Worm (Caenorhabditis elegans) whole organism, dauer: ENCODE results near the gene C16C10.8.

Source experiments
- unc-62 ChIP-seq: sonication (generic microtip); optimal IDR thresholded peaks from 2 replicates; lab custom pipeline; 2017; ENCODE audit warnings: missing biosample characterization, missing genetic modification reagents, missing genetic modification characterization

C16C10.8 gene

ce11 chrIII:4187845-4188244 is 23.9 kb upstream of the C16C10.8 start, which contains the start of gene R74.2:
R74.2 (plus strand) TSS chrIII:4188160.
- no peak for TF ChIP-seq unc-62 (GFP tag; lab: Kevin White, UChicago)

DNA sequence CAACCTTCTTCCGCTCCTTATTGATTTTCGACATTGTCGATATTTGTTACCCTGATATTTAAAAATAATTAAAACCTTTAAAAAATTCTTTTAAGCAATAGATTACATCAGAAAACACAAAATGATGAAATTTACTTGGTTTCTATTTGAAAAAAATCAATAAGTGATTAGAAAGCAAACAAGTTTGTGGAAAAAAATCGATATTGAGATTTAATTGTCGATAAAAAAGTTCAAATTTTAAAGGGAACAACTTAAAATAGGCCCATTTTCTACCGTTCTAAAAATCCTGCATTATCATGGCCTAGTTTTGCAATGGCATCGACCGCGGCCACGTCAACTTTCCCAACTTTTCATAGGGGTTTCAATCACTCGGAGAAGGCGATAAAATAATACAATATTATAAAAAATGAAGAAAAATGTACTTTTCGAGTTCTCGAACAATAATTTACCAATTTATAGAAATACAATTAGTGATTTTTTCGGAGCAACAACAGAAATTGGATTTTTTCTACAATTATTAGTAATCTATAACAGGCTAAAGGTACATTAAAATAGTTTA is 22.9 kb upstream of the C16C10.8 start, which contains the start of gene lars-1:
lars-1 (minus strand) TSS at position 51 of the 559 bp plus-strand sequence.
- TF ChIP-seq unc-62 (GFP tag; lab: Kevin White, UChicago) = no peak

DNA sequence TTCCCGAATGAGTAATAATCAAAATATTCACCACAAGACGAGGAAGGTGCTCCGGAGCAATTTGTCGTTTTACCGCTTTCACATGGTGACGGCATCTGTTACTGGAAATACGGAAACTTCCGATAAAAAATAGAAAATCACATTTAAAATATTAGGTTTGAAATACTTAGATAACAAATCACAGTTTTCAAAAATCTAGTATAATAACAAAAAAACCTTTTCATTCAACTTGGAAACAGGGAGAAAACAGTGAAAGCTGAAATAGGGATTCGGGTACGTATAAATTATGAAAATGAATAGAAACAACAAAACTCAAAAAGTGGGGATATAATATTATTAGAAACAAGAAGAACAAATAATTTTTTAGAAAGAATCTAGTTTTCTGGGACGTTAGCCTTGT is 17.4 kb upstream of the C16C10.8 start, which contains the start of gene C16C10.1:
C16C10.1 (minus strand) TSS at position 101 of the 400 bp plus-strand sequence.
- TF ChIP-seq unc-62 (GFP tag; lab: Kevin White, UChicago) = no peak

DNA sequence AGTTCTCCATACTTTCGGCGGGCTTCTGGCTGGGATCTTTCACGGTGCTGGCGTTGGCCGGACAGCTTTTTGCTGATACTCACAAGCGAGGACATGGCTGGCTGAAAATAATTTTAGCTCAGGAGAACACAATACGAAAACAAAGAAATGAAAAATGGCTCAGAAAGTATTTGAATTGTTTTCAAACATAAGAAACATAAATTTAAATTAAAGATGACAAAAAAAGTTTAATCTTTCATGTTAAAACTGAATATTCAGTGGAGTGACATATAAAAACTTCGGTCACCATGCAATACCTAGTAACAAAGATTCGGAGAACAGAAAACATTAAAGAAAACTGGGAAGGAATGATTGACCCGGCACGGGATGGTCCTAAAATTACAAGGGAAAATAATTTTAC is 14.6 kb upstream of the C16C10.8 start, which contains the start of gene C16C10.2:
C16C10.2 (minus strand) TSS at position 101 of the 400 bp plus-strand sequence.
- TF ChIP-seq unc-62 (GFP tag; lab: Kevin White, UChicago) = no peak

DNA sequence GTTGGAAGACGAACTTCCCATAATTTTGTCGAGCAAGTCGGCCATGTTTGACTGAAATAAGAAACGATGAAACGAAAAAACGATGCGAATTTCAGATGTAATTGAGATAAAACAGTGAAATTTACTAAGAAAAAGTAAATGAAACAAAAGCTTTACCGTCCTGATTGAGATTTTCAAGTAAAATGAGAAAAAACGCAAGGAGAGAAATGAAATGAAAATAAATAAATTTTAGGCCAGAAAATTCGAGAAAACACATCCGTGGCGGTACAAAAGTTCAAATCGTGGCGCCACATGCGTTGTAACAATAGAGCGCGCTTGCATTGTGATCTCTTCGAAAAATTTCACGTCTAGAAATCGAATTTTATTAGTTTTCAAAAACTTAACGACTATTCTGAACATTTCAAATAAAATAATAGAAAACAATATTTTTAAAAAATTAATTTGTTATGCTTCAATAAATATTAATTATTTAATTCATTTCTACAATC is 12.2 kb upstream of the C16C10.8 start, which contains the start of the genes hrde-1 and C16C10.13:
hrde-1 (minus strand) TSS at position 51 of the 488 bp plus-strand sequence.
C16C10.13 (plus strand) TSS at position 332 of the 488 bp plus-strand sequence.
- no peak for TF ChIP-seq unc-62 (GFP tag; lab: Kevin White, UChicago)

ce11 chrIII:4175489-4175888 is 11.5 kb upstream of the C16C10.8 start:
- no peak for TF ChIP-seq unc-62 (GFP tag; lab: Kevin White, UChicago)

DNA sequence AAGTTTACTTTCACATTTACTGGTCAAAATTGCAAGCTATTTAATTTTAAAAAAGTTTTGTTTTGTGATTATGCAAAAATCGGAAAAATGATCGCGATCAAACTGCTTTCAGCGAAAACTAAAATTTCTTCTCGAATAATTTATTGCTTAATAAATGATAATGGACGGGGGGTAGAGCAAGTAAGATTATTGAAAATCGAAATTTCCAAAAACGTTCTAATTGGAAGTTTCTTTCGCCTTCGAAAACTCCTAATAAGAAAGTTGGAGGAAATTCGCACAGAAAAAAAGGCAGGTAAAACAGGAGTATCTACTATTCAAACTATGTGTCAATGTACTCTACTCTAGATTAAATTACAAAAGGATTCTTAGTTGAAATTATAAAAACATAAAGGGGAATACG is 8.2 kb upstream of the C16C10.8 start:
- TF ChIP-seq unc-62 (GFP tag; lab: Kevin White, UChicago) = no peak

DNA sequence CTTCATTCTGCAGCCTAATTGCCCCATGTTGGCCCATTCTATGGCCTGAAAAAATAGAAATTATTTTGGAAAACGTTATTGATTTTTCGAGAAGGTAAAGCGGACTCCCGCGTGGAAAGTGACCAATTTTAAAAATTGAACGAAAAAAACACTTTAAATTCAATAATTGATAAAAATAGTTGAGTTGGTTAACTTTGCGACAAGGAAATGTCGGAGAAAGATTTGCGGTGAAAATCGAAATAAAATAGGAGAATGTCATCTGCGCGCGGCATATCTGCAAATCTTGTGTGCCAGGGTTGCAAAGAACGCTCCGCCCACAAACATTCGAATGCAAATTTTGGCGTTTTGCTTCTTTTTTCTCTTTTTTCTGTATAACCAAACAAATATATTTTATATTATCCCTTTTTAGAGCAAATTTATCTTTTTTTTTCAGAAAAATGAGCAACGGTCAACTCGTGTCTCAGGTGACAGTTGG is 7.0 kb upstream of the C16C10.8 start, which contains the start of the genes rnf-121 and C16C10.4:
rnf-121 (minus strand) TSS at position 51 of the 475 bp plus-strand sequence.
C16C10.4 (plus strand) TSS at position 434 of the 475 bp plus-strand sequence.
- TF ChIP-seq unc-62 (GFP tag; lab: Kevin White, UChicago) = no peak

ce11 chrIII:4168665-4169064 is 4.7 kb upstream of the C16C10.8 start, which contains the start of gene ccdc-55:
ccdc-55 (minus strand) TSS chrIII:4168765.
- no peak for TF ChIP-seq unc-62 (GFP tag; lab: Kevin White, UChicago)

ce11 chrIII:4166745-4167144 is 2.8 kb upstream of the C16C10.8 start, which contains the start of gene rnf-5:
rnf-5 (minus strand) TSS chrIII:4166845.
- TF ChIP-seq unc-62 (GFP tag; lab: Kevin White, UChicago) = no peak

DNA sequence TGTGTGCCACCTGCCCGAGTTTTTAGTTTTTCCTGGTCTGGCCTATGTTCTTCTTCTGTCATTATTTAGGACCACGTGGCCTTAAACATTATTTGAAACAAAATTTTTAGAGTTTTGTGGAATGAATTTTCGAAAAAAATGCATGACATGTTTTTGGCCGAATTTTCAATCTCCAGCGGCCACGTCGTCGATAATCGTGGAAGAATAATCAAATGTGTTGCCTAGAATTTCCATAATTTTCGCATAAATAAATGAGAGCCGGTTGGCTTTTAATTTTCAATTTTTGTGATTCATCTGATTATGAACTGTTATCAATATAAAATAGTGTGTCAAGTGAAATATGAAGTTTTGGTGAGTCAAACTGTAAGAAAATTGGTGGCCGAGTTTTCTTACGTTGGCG is 3.0 kb downstream of the C16C10.8 start, which contains the start of gene C01G12.16:
C01G12.16 (plus strand) TSS at position 301 of the 400 bp plus-strand sequence.
- TF ChIP-seq unc-62 (GFP tag; lab: Kevin White, UChicago) = no peak

- no peak for TF ChIP-seq unc-62 (GFP tag; lab: Kevin White, UChicago)
Measured at ce11 chrIII:4157298-4157697, 6.7 kb downstream of the C16C10.8 start, which contains the start of gene C16C10.9. C16C10.9 (minus strand) TSS chrIII:4157398.

DNA sequence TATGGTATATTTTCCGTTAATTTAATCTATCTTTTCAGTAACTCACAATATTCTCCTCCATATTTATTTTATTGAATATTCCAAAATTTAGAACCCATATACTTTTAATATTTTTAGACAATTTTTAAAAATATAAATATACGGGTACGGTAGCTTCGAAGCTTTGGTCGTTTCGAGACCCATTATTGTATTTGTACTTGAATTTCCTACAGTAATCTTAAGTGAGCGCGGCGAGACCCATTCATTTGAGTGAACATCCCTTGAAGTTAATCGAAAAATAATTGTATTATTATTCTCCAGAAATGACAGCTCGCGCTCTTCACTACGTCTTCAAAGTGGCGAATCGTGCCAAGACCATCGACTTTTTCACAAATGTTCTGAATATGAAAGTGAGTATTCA is 10.7 kb downstream of the C16C10.8 start, which contains the start of gene glod-4:
glod-4 (plus strand) TSS at position 301 of the 400 bp plus-strand sequence.
- no peak for TF ChIP-seq unc-62 (GFP tag; lab: Kevin White, UChicago)

ce11 chrIII:4152828-4153227 is 11.1 kb downstream of the C16C10.8 start:
- no peak for TF ChIP-seq unc-62 (GFP tag; lab: Kevin White, UChicago)

DNA sequence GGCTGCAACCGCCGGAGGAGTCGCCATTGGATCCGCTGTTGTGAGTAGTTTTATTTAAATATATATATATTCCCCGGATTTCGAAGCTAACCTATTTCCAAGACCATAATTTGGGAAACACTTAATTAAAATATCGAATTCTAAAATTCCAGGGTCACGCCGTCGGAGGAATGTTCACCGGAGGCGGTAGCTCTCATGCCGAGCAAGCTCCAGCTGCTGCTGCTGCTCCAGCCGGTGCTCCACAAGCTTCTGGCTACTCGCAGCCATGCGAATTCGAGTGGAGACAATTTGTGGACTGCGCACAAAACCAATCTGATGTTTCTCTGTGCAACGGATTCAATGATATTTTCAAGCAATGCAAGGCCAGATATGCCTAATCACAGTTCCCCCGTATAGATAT is 11.7 kb downstream of the C16C10.8 start:
- TF ChIP-seq unc-62 (GFP tag; lab: Kevin White, UChicago) = no peak

DNA sequence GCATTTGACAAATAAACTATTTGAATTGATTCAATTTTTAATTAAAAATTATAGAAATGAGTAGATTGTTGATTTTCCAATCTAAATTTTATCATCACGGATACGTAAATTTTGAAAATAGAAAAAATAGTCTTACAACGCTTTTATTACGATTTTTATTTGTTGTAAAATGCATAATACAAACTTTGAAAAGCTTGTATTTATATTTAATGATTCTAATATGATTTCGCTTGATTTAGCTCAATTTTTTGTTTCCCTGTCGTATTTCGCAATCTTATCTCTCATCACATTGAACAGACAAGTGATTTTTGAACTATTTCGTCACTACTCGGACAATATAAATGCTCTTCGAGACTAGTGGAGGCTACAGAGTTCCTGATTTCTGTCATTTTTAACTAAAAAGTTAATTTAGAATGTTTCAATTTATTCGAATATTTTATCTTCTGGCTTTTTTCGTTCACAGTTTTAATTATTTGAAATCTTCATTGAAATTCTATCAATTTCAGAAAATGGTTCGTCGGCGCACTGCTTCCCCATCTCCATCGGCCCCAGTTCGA is 12.3 kb downstream of the C16C10.8 start, which contains the start of the genes wht-3 and har-1:
wht-3 (minus strand) TSS at position 51 of the 557 bp plus-strand sequence.
har-1 (plus strand) TSS at position 507 of the 557 bp plus-strand sequence.
- TF ChIP-seq unc-62 (GFP tag; lab: Kevin White, UChicago) = no peak
